Worm (Caenorhabditis elegans) whole organism, midembryonic: ENCODE results near the gene nap-1.

Experiments used
- T22C8.4 ChIP-seq: fragments of 200-800 bp; sonication (Bioruptor generic); IDR thresholded peaks from 2 replicates; pipeline ENCODE4 v1.3.6; 2022; ENCODE audit warnings: missing genetic modification characterization, missing compliant biosample characterization
- cog-1 ChIP-seq: sonication (generic microtip); optimal IDR thresholded peaks from 2 replicates; lab custom pipeline; 2016; ENCODE audit warnings: missing genetic modification characterization, missing compliant biosample characterization
- flt-1 ChIP-seq: fragments of 200-800 bp; sonication (Bioruptor generic); IDR thresholded peaks from 2 replicates; pipeline ENCODE4 v1.3.6; 2022; ENCODE audit warnings: missing genetic modification characterization, missing compliant biosample characterization
- klf-2 ChIP-seq: fragments of 200-800 bp; sonication (Bioruptor generic); conservative IDR thresholded peaks from 2 replicates; pipeline ENCODE4 v1.3.6; 2022; ENCODE audit warnings: missing genetic modification reagents, missing genetic modification characterization, missing compliant biosample characterization
- med-1 ChIP-seq: sonication (generic microtip); optimal IDR thresholded peaks from 2 replicates; lab custom pipeline; 2017; ENCODE audit warnings: missing genetic modification characterization, mild to moderate bottlenecking, missing compliant biosample characterization, antibody characterized with exemption, missing genetic modification reagents; ENCODE audit not compliant: insufficient read depth
- ref-1 ChIP-seq: fragments of 200-800 bp; sonication (Bioruptor generic); conservative IDR thresholded peaks from 2 replicates; pipeline ENCODE4 v1.3.6; 2022; ENCODE audit warnings: missing genetic modification reagents, missing genetic modification characterization, missing compliant biosample characterization
- tab-1 ChIP-seq: fragments of 200-800 bp; sonication (Bioruptor generic); IDR thresholded peaks from 2 replicates; pipeline ENCODE4 v1.3.6; 2022; ENCODE audit warnings: missing genetic modification characterization, missing compliant biosample characterization
- ztf-23 ChIP-seq: fragments of 200-800 bp; sonication (Bioruptor generic); IDR thresholded peaks from 2 replicates; pipeline ENCODE4 v1.3.6; 2022; ENCODE audit warnings: missing genetic modification reagents, missing genetic modification characterization, missing compliant biosample characterization
- ztf-29 ChIP-seq: fragments of 200-800 bp; sonication (Bioruptor generic); IDR thresholded peaks from 2 replicates; pipeline ENCODE4 v1.3.6; 2022; ENCODE audit warnings: missing genetic modification reagents, missing genetic modification characterization, missing compliant biosample characterization

Gene nap-1

ce11 chrIV:8385662-8386061 lies 6.5 kb upstream of the nap-1 start:
- TF ChIP-seq med-1 (GFP tag; lab: Kevin White, UChicago) (no peak), ref-1 (GFP tag; lab: Robert Waterston, UW) (no peak), ztf-23 (no peak)

- TF ChIP-seq flt-1 (GFP tag; lab: Robert Waterston, UW) (no peak), cog-1 (no peak), ztf-23 (no peak), ref-1 (GFP tag; lab: Robert Waterston, UW) (no peak), T22C8.4 (GFP tag; lab: Robert Waterston, UW) (no peak), ztf-29 (no peak), med-1 (GFP tag; lab: Kevin White, UChicago) (no peak), klf-2 (GFP tag; lab: Robert Waterston, UW) (no peak), tab-1 (GFP tag; lab: Robert Waterston, UW) (no peak)
Measured at ce11 chrIV:8384737-8385136, 5.6 kb upstream of the nap-1 start.

- TF ChIP-seq klf-2 (GFP tag; lab: Robert Waterston, UW) (no peak), cog-1 (no peak), flt-1 (GFP tag; lab: Robert Waterston, UW) (no peak), ref-1 (GFP tag; lab: Robert Waterston, UW) (no peak), tab-1 (GFP tag; lab: Robert Waterston, UW) (no peak), T22C8.4 (GFP tag; lab: Robert Waterston, UW) (no peak), ztf-29 (no peak), med-1 (GFP tag; lab: Kevin White, UChicago) (no peak)
Measured at ce11 chrIV:8382695-8383094, 3.6 kb upstream of the nap-1 start, which contains the start of gene D2096.9. Gene D2096.9, minus strand, starts transcription at chrIV:8382795.

- TF ChIP-seq tab-1 (GFP tag; lab: Robert Waterston, UW) (no peak), klf-2 (GFP tag; lab: Robert Waterston, UW) (no peak), ztf-29 (no peak), T22C8.4 (GFP tag; lab: Robert Waterston, UW) (no peak), flt-1 (GFP tag; lab: Robert Waterston, UW) (no peak), med-1 (GFP tag; lab: Kevin White, UChicago) (no peak)
Measured at ce11 chrIV:8380266-8380850, 1.2 kb upstream of the nap-1 start.

ce11 chrIV:8379683-8380082 lies 564 bp upstream of the nap-1 start, which contains the start of gene praf-3:
Gene praf-3, plus strand, starts transcription at chrIV:8379983.
- no peak for TF ChIP-seq ztf-29
- TF ChIP-seq ztf-23: no peak
- no peak for TF ChIP-seq klf-2 (GFP tag; lab: Robert Waterston, UW)
- TF ChIP-seq flt-1 (GFP tag; lab: Robert Waterston, UW): no peak

- no peak for TF ChIP-seq ztf-29
- no peak for TF ChIP-seq klf-2 (GFP tag; lab: Robert Waterston, UW)
- TF ChIP-seq med-1 (GFP tag; lab: Kevin White, UChicago): no peak
- TF ChIP-seq cog-1: no peak
- no peak for TF ChIP-seq flt-1 (GFP tag; lab: Robert Waterston, UW)
- no peak for TF ChIP-seq ref-1 (GFP tag; lab: Robert Waterston, UW)
- no peak for TF ChIP-seq ztf-23
- no peak for TF ChIP-seq T22C8.4 (GFP tag; lab: Robert Waterston, UW)
- no peak for TF ChIP-seq tab-1 (GFP tag; lab: Robert Waterston, UW)
Measured at ce11 chrIV:8378280-8378679, 839 bp downstream of the nap-1 start.

ce11 chrIV:8377501-8377900 lies 1.6 kb downstream of the nap-1 start, which contains the start of gene D2096.7:
Gene D2096.7, minus strand, starts transcription at chrIV:8377630.
- TF ChIP-seq flt-1 (GFP tag; lab: Robert Waterston, UW) (no peak), T22C8.4 (GFP tag; lab: Robert Waterston, UW) (no peak), cog-1 (no peak), ref-1 (GFP tag; lab: Robert Waterston, UW) (no peak), ztf-29 (no peak), klf-2 (GFP tag; lab: Robert Waterston, UW) (no peak), med-1 (GFP tag; lab: Kevin White, UChicago) (no peak), ztf-23 (no peak), tab-1 (GFP tag; lab: Robert Waterston, UW) (no peak)

ce11 chrIV:8376923-8377322 lies 2.2 kb downstream of the nap-1 start:
- TF ChIP-seq flt-1 (GFP tag; lab: Robert Waterston, UW): no peak
- TF ChIP-seq med-1 (GFP tag; lab: Kevin White, UChicago): no peak
- no peak for TF ChIP-seq klf-2 (GFP tag; lab: Robert Waterston, UW)
- no peak for TF ChIP-seq ref-1 (GFP tag; lab: Robert Waterston, UW)
- TF ChIP-seq ztf-29: no peak
- TF ChIP-seq cog-1: no peak
- no peak for TF ChIP-seq tab-1 (GFP tag; lab: Robert Waterston, UW)
- no peak for TF ChIP-seq ztf-23
- TF ChIP-seq T22C8.4 (GFP tag; lab: Robert Waterston, UW): no peak

- TF ChIP-seq klf-2 (GFP tag; lab: Robert Waterston, UW): 0 out of 2 replicates have a peak, but pooled peaks have one; percentile 53
- TF ChIP-seq tab-1 (GFP tag; lab: Robert Waterston, UW): peak; percentile 95
- TF ChIP-seq flt-1 (GFP tag; lab: Robert Waterston, UW): peak; percentile 96
- TF ChIP-seq T22C8.4 (GFP tag; lab: Robert Waterston, UW): peak; percentile 83
- peak; percentile 93 for TF ChIP-seq ztf-23
- TF ChIP-seq med-1 (GFP tag; lab: Kevin White, UChicago): peak; percentile 57
- peak; percentile 81; the same call in 1 of the 2 replicates for TF ChIP-seq ztf-29
- peak; percentile 78 for TF ChIP-seq ref-1 (GFP tag; lab: Robert Waterston, UW)
- TF ChIP-seq cog-1: peak; percentile 89
Measured at ce11 chrIV:8375381-8375780, 3.7 kb downstream of the nap-1 start.

- TF ChIP-seq ztf-29 (no peak), ztf-23 (no peak), ref-1 (GFP tag; lab: Robert Waterston, UW) (no peak), klf-2 (GFP tag; lab: Robert Waterston, UW) (no peak), tab-1 (GFP tag; lab: Robert Waterston, UW) (no peak), flt-1 (GFP tag; lab: Robert Waterston, UW) (no peak), med-1 (GFP tag; lab: Kevin White, UChicago) (no peak), T22C8.4 (GFP tag; lab: Robert Waterston, UW) (no peak), cog-1 (no peak)
Measured at ce11 chrIV:8369135-8369534, 10.0 kb downstream of the nap-1 start, which contains the start of gene D2096.6. Gene D2096.6, minus strand, starts transcription at chrIV:8369235.
